Fruit fly (Drosophila melanogaster): ENCODE measurements around the gene CG9922.

CG9922 gene

dm6 chr3R:14028873-14029369 lies 7.3 kb downstream of the CG9922 start, which contains the start of gene Cyp6d5:
TSS of gene Cyp6d5 (plus strand) at chr3R:14029228.
- TF ChIP-seq h (optimal IDR thresholded peaks at IDR 0.05) (no peak), Sin3A (optimal IDR thresholded peaks at IDR 0.05) (no peak), psq (optimal IDR thresholded peaks at IDR 0.05) (no peak), Myc (optimal IDR thresholded peaks at IDR 0.05) (no peak), insv (optimal IDR thresholded peaks at IDR 0.05) (no peak)

DNA sequence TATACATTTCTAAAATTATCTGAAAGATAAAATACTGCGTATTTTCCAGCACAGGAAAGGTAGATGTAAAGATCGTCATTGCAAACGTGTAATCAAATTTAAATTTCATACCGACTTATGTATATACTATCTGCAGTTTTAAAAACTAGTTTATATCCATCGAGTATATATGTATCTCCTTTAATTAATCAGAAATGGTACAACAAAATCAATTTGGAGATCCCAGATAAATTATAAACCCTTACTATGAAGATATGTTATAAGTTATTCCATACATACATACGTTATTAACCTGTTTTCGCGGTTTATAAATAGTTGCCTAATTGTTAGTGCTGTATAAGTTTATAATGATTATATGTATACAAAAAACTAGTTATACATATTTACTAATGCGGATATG lies 8.0 kb downstream of the CG9922 start:
- TF ChIP-seq psq (optimal IDR thresholded peaks at IDR 0.05) (no peak), Sin3A (optimal IDR thresholded peaks at IDR 0.05) (no peak), insv (optimal IDR thresholded peaks at IDR 0.05) (no peak), h (optimal IDR thresholded peaks at IDR 0.05) (no peak), Myc (optimal IDR thresholded peaks at IDR 0.05) (no peak), ttk (optimal IDR thresholded peaks at IDR 0.05) (no peak)

DNA sequence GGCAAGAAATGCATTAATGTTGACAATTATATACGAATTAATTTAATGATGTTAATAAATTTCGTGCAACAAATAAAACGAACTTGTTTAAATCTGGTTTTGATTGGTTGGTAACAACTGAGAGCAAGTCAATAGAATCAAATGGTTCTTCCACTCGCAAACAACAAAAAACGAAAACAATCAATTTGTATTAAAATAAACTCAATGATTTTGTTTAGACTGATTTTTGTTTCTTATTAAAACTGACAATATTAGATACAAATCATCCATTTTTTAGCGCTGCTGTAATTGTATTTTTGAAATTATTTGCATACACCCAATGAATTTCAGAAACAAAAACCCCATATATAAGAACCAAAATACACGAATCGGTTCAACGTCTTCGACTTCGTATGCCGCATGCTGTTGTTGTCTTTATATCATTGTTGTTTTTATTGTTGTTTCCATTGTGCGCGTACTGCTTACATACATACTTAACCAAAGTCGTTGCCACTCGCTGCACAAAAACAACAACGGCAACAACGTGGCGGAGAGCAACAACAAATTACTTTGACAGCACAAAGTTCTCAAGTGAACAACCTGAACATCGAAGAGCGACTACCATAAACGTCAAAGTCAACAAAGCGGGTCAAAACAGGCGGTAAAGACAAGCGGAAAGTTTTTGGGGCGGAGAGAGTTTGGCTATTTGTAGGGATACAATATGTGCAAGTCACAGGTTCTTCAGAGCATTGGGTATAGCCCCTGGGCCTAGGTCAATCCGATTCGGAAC lies 9.1 kb downstream of the CG9922 start:
- TF ChIP-seq psq (optimal IDR thresholded peaks at IDR 0.05): no peak
- TF ChIP-seq ttk (optimal IDR thresholded peaks at IDR 0.05): no peak
- TF ChIP-seq Myc (optimal IDR thresholded peaks at IDR 0.05): no peak
- TF ChIP-seq insv (optimal IDR thresholded peaks at IDR 0.05): no peak
- no peak for TF ChIP-seq h (optimal IDR thresholded peaks at IDR 0.05)
- no peak for TF ChIP-seq Sin3A (optimal IDR thresholded peaks at IDR 0.05)

dm6 chr3R:14026212-14026952 lies 9.8 kb downstream of the CG9922 start:
- no peak for TF ChIP-seq Sin3A (optimal IDR thresholded peaks at IDR 0.05)
- TF ChIP-seq ttk (optimal IDR thresholded peaks at IDR 0.05): no peak
- TF ChIP-seq psq (optimal IDR thresholded peaks at IDR 0.05): no peak

DNA sequence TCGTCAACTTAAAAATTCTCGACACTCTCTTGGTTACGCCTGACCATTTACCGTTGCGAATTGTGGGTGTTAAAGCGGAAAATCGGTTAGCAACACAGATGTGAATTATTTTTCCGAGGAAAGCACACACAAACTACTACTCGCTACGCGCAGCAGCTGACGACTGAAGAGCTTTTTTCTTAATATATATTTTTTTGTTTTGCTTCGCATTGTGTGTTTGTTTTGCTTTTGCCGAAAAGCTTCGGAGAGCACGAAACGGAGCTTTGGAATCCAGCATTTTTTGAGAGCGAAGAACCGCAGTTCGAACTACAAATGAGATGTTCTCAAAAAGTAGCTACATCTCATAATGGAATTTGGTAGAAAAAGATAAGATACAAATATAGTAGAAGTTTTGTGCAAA lies 10.4 kb downstream of the CG9922 start:
- no peak for TF ChIP-seq ttk (optimal IDR thresholded peaks at IDR 0.05)

dm6 chr3R:14024919-14025387 lies 11.2 kb downstream of the CG9922 start:
- no peak for TF ChIP-seq psq (optimal IDR thresholded peaks at IDR 0.05)
- no peak for TF ChIP-seq insv (optimal IDR thresholded peaks at IDR 0.05)
- TF ChIP-seq Sin3A (optimal IDR thresholded peaks at IDR 0.05): no peak
- no peak for TF ChIP-seq h (optimal IDR thresholded peaks at IDR 0.05)
- no peak for TF ChIP-seq Myc (optimal IDR thresholded peaks at IDR 0.05)
- no peak for TF ChIP-seq ttk (optimal IDR thresholded peaks at IDR 0.05)

DNA sequence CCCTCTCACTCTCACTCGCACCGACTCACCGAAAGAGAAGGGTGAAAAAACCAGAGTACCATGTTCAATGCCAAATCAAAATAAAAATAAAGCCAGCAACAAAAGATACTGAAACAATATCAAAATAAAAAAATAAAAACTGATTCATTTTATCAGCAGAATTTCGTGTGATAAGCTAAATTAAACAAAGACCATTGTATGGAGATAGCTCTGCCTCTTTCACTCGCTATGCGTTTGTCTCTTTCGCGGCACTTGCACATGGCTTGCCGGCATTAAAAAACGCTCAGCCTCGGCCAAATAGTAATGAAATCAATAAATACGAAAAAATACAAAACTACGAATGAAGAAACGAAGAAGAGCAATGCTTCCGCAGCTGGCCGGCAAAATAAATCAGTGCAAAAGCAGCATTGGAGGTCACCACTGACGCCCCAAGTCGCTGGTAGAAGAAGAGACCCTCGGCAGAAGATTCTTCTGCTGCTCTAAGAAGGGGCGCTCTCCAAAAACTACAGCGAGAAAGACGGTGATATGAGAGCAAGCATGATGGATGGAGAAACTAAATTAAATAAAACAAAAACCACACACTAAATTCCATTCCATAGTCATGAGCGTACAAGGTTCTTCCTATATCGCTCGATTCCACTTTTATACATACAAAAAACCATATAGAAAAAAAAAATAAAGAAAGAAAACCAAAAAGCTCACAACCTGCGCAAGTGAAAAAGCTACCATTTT lies 11.8 kb downstream of the CG9922 start:
- TF ChIP-seq h (optimal IDR thresholded peaks at IDR 0.05) (no peak), ttk (optimal IDR thresholded peaks at IDR 0.05) (no peak), Myc (optimal IDR thresholded peaks at IDR 0.05) (no peak), Sin3A (optimal IDR thresholded peaks at IDR 0.05) (no peak), insv (optimal IDR thresholded peaks at IDR 0.05) (no peak), psq (optimal IDR thresholded peaks at IDR 0.05) (no peak)

- TF ChIP-seq psq (optimal IDR thresholded peaks at IDR 0.05) (no peak), insv (optimal IDR thresholded peaks at IDR 0.05) (no peak), h (optimal IDR thresholded peaks at IDR 0.05) (no peak), Myc (optimal IDR thresholded peaks at IDR 0.05) (no peak), ttk (optimal IDR thresholded peaks at IDR 0.05) (no peak), Sin3A (optimal IDR thresholded peaks at IDR 0.05) (no peak)
Observed at dm6 chr3R:14020345-14021001, 15.7 kb downstream of the CG9922 start.

DNA sequence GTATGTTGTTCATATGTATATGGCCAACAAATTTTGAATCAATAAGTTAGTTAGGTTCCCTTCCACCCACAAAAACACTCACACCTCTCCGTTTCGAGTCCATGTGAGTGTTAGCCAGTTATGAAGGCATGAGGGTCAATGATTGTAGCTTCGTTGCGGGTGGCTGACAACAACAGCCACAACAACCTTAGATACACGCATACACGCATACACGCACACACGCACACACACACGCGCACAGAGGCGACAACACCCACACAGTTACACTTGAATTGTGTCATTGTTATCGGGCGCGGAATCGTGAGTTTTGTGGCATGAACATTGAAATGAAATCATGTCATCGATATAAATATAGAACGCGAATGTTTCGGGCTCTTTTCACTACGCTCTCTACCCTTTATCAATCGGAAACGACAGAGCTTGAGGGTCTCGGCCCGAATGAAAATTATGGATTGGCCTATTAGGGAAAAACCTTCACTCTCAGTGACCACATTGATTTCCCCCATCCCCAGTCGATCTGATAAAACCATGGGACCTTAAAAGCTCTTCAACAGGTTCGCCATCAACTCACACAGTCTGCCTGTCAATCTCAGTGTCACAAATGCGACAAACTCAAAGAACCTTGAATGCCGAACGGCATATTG lies 16.7 kb downstream of the CG9922 start:
- TF ChIP-seq Myc (optimal IDR thresholded peaks at IDR 0.05) (no peak), Sin3A (optimal IDR thresholded peaks at IDR 0.05) (no peak), psq (optimal IDR thresholded peaks at IDR 0.05) (no peak), h (optimal IDR thresholded peaks at IDR 0.05) (no peak), ttk (optimal IDR thresholded peaks at IDR 0.05) (no peak), insv (optimal IDR thresholded peaks at IDR 0.05) (no peak)

DNA sequence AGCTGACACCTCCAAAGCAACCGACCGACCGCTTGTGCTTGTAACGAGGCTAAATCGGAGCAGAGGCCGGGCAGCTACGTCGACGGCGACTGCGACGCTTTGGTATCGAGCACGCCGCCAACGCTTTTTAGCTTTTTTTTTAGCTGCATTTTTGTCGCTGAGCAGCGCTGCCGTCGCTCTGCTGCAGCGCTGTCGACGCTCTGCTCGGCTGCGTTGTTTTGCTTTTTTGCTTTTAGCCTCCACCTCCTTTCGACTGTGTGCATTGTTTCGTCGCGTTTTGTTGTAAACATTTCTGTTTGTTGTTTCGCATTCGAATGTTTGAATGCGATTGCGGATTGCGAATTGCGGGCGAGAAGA lies 17.8 kb downstream of the CG9922 start:
- no peak for TF ChIP-seq Myc (optimal IDR thresholded peaks at IDR 0.05)
- TF ChIP-seq psq (optimal IDR thresholded peaks at IDR 0.05): no peak
- no peak for TF ChIP-seq insv (optimal IDR thresholded peaks at IDR 0.05)
- no peak for TF ChIP-seq Sin3A (optimal IDR thresholded peaks at IDR 0.05)
- TF ChIP-seq ttk (optimal IDR thresholded peaks at IDR 0.05): no peak
- no peak for TF ChIP-seq h (optimal IDR thresholded peaks at IDR 0.05)

- TF ChIP-seq Sin3A (optimal IDR thresholded peaks at IDR 0.05): no peak
- TF ChIP-seq psq (optimal IDR thresholded peaks at IDR 0.05): no peak
- TF ChIP-seq Myc (optimal IDR thresholded peaks at IDR 0.05): no peak
- no peak for TF ChIP-seq ttk (optimal IDR thresholded peaks at IDR 0.05)
- no peak for TF ChIP-seq insv (optimal IDR thresholded peaks at IDR 0.05)
- no peak for TF ChIP-seq h (optimal IDR thresholded peaks at IDR 0.05)
Observed at dm6 chr3R:14017640-14018429, 18.4 kb downstream of the CG9922 start.

Data from Kc167 (cell line).